Worm (Caenorhabditis elegans) whole organism, young adult: Measurements from ENCODE around the gene E02H4.8.

Experiments used
- B0019.2 ChIP-seq: fragments of 200-800 bp; sonication (Bioruptor generic); conservative IDR thresholded peaks from 2 replicates; pipeline ENCODE4 v1.3.6; 2022; ENCODE audit warnings: missing genetic modification reagents, missing genetic modification characterization, missing compliant biosample characterization
- B0035.1 ChIP-seq: sonication (generic microtip); optimal IDR thresholded peaks from 2 replicates; lab custom pipeline; 2016; ENCODE audit warnings: missing genetic modification characterization, mild to moderate bottlenecking, missing compliant biosample characterization, missing genotype, missing genetic modification reagents
- F37B4.10 ChIP-seq: fragments of 200-800 bp; sonication (Bioruptor generic); IDR thresholded peaks from 2 replicates; pipeline ENCODE4 v1.3.6; 2022; ENCODE audit warnings: missing genetic modification characterization, missing compliant biosample characterization
- F52B5.7 ChIP-seq: sonication (generic microtip); optimal IDR thresholded peaks from 2 replicates; lab custom pipeline; 2016; ENCODE audit warnings: mild to moderate bottlenecking, missing genetic modification characterization, missing compliant biosample characterization
- T07F8.4 ChIP-seq: sonication (generic microtip); optimal IDR thresholded peaks from 2 replicates; lab custom pipeline; 2016; ENCODE audit warnings: mild to moderate bottlenecking, missing genetic modification characterization, moderate library complexity, missing compliant biosample characterization
- Y67H2A.10 ChIP-seq: fragments of 200-800 bp; sonication (Bioruptor generic); conservative IDR thresholded peaks from 2 replicates; pipeline ENCODE4 v1.3.6; 2022; ENCODE audit warnings: missing genetic modification reagents, missing genetic modification characterization, missing compliant biosample characterization
- Y79H2A.3 ChIP-seq: fragments of 200-800 bp; sonication (Bioruptor generic); conservative IDR thresholded peaks from 2 replicates; pipeline ENCODE4 v1.3.6; 2022; ENCODE audit warnings: missing genetic modification reagents, missing genetic modification characterization, missing compliant biosample characterization
- Y95B8A.8 ChIP-seq: fragments of 200-800 bp; sonication (Bioruptor generic); IDR thresholded peaks from 2 replicates; pipeline ENCODE4 v1.3.6; 2022; ENCODE audit warnings: missing genetic modification reagents, missing genetic modification characterization, missing compliant biosample characterization
- ama-1 ChIP-seq, 3 experiments: fragments of 150-350 bp in 1 of 3; sonication (generic microtip) in 2 of 3; optimal IDR thresholded peaks; 2 replicates each; lab custom pipeline; 2014 to 2018; ENCODE audit warnings: missing biosample characterization in 2 of 3, missing genetic modification characterization in 2 of 3, missing genetic modification reagents in 2 of 3
- attf-3 ChIP-seq: fragments of 200-800 bp; sonication (Bioruptor generic); conservative IDR thresholded peaks from 2 replicates; pipeline ENCODE4 v1.3.6; 2022; ENCODE audit warnings: missing genetic modification reagents, missing genetic modification characterization, missing compliant biosample characterization
- bed-1 ChIP-seq: fragments of 200-800 bp; sonication (Bioruptor generic); IDR thresholded peaks from 2 replicates; pipeline ENCODE4 v1.3.6; 2022; ENCODE audit warnings: missing genetic modification reagents, missing genetic modification characterization, missing compliant biosample characterization
- bed-2 ChIP-seq: fragments of 200-800 bp; sonication (Bioruptor generic); IDR thresholded peaks from 2 replicates; pipeline ENCODE4 v1.3.6; 2022; ENCODE audit warnings: missing genetic modification reagents, missing genetic modification characterization, missing compliant biosample characterization
- cebp-1 ChIP-seq, 2 experiments: fragments of 200-800 bp in 1 of 2; sonication (Bioruptor generic) in 1 of 2; sonication (generic microtip) in 1 of 2; IDR thresholded peaks in 1 of 2; optimal IDR thresholded peaks in 1 of 2; 2 replicates each; pipeline versions ENCODE4 v1.3.6 to Lab custom; 2017 to 2022; ENCODE audit warnings: missing compliant biosample characterization in 2 of 2, missing genetic modification characterization in 2 of 2, mild to moderate bottlenecking in 1 of 2, missing genetic modification reagents in 1 of 2, moderate library complexity in 1 of 2
- dox-1 ChIP-seq: fragments of 200-800 bp; sonication (Bioruptor generic); IDR thresholded peaks from 2 replicates; pipeline ENCODE4 v1.3.6; 2022; ENCODE audit warnings: missing genetic modification reagents, missing genetic modification characterization, missing compliant biosample characterization
- dpff-1 ChIP-seq: sonication (generic microtip); optimal IDR thresholded peaks from 2 replicates; lab custom pipeline; 2017; ENCODE audit warnings: mild to moderate bottlenecking, missing genetic modification characterization, missing compliant biosample characterization
- egl-44 ChIP-seq: fragments of 200-800 bp; sonication (Bioruptor generic); IDR thresholded peaks from 2 replicates; pipeline ENCODE4 v1.3.6; 2022; ENCODE audit warnings: missing genetic modification reagents, missing genetic modification characterization, missing compliant biosample characterization
- egrh-3 ChIP-seq: fragments of 200-800 bp; sonication (Bioruptor generic); IDR thresholded peaks from 2 replicates; pipeline ENCODE4 v1.3.6; 2022; ENCODE audit warnings: missing genetic modification reagents, missing genetic modification characterization, missing compliant biosample characterization
- ets-4 ChIP-seq: fragments of 200-800 bp; sonication (Bioruptor generic); optimal IDR thresholded peaks from 2 replicates; lab custom pipeline; 2018; ENCODE audit warnings: mild to moderate bottlenecking, missing genetic modification characterization, missing compliant biosample characterization
- hlh-12 ChIP-seq: sonication (generic microtip); optimal IDR thresholded peaks from 2 replicates; lab custom pipeline; 2016; ENCODE audit warnings: missing genetic modification characterization, missing compliant biosample characterization
- hmg-20 ChIP-seq: fragments of 200-800 bp; sonication (Bioruptor generic); IDR thresholded peaks from 2 replicates; pipeline ENCODE4 v1.3.6; 2022; ENCODE audit warnings: missing genetic modification reagents, missing genetic modification characterization, missing compliant biosample characterization
- hrde-1 ChIP-seq: sonication (generic microtip); optimal IDR thresholded peaks from 2 replicates; lab custom pipeline; 2016; ENCODE audit warnings: missing genetic modification characterization, mild to moderate bottlenecking, missing compliant biosample characterization, moderate library complexity, missing genotype, missing genetic modification reagents, borderline replicate concordance
- lag-1 ChIP-seq: fragments of 200-800 bp; sonication (Bioruptor generic); IDR thresholded peaks from 2 replicates; pipeline ENCODE4 v1.3.6; 2022; ENCODE audit warnings: missing genetic modification reagents, missing genetic modification characterization, missing compliant biosample characterization
- let-526 ChIP-seq: fragments of 200-800 bp; sonication (Bioruptor generic); IDR thresholded peaks from 2 replicates; pipeline ENCODE4 v1.3.6; 2022; ENCODE audit warnings: missing genetic modification reagents, missing genetic modification characterization, missing compliant biosample characterization
- lin-26 ChIP-seq: fragments of 200-800 bp; sonication (Bioruptor generic); IDR thresholded peaks from 2 replicates; pipeline ENCODE4 v1.3.6; 2022; ENCODE audit warnings: missing genetic modification reagents, missing genetic modification characterization, missing compliant biosample characterization
- lir-1 ChIP-seq: fragments of 200-800 bp; sonication (Bioruptor generic); conservative IDR thresholded peaks from 2 replicates; pipeline ENCODE4 v1.3.6; 2022; ENCODE audit warnings: missing genetic modification reagents, missing genetic modification characterization, missing compliant biosample characterization
- lsl-1 ChIP-seq: fragments of 200-800 bp; sonication (Bioruptor generic); optimal IDR thresholded peaks from 2 replicates; lab custom pipeline; 2018; ENCODE audit warnings: mild to moderate bottlenecking, missing genetic modification characterization, moderate library complexity, missing compliant biosample characterization
- madf-6 ChIP-seq: fragments of 200-800 bp; sonication (Bioruptor generic); IDR thresholded peaks from 2 replicates; pipeline ENCODE4 v1.3.6; 2022; ENCODE audit warnings: missing genetic modification reagents, missing genetic modification characterization, missing compliant biosample characterization
- madf-8 ChIP-seq: fragments of 200-800 bp; sonication (Bioruptor generic); conservative IDR thresholded peaks from 2 replicates; pipeline ENCODE4 v1.3.6; 2022; ENCODE audit warnings: missing genetic modification reagents, missing genetic modification characterization, missing compliant biosample characterization
- nfyb-1 ChIP-seq: fragments of 200-800 bp; sonication (Bioruptor generic); IDR thresholded peaks from 2 replicates; pipeline ENCODE4 v1.3.6; 2022; ENCODE audit warnings: missing genetic modification reagents, missing genetic modification characterization, missing compliant biosample characterization
- nhr-120 ChIP-seq: fragments of 200-800 bp; sonication (Bioruptor generic); IDR thresholded peaks from 2 replicates; pipeline ENCODE4 v1.3.6; 2022; ENCODE audit warnings: missing genetic modification characterization, missing compliant biosample characterization
- nhr-179 ChIP-seq: sonication (generic microtip); optimal IDR thresholded peaks from 2 replicates; lab custom pipeline; 2016; ENCODE audit warnings: mild to moderate bottlenecking, missing genetic modification characterization, missing compliant biosample characterization
- nhr-80 ChIP-seq: sonication (generic microtip); optimal IDR thresholded peaks from 2 replicates; lab custom pipeline; 2016; ENCODE audit warnings: missing genetic modification characterization, missing compliant biosample characterization
- nhr-90 ChIP-seq: sonication (generic microtip); optimal IDR thresholded peaks from 2 replicates; lab custom pipeline; 2016; ENCODE audit warnings: missing genotype, mild to moderate bottlenecking, missing genetic modification characterization, missing compliant biosample characterization
- repo-1 ChIP-seq: sonication (generic microtip); optimal IDR thresholded peaks from 2 replicates; lab custom pipeline; 2017; ENCODE audit warnings: mild to moderate bottlenecking, missing genetic modification characterization, missing compliant biosample characterization
- snpc-4 ChIP-seq, 5 experiments: fragments of 150-350 bp in 1 of 5; sonication (generic microtip) in 4 of 5; optimal IDR thresholded peaks; 2 replicates each; lab custom pipeline; 2014 to 2018; ENCODE audit warnings: missing genetic modification characterization in 5 of 5, missing biosample characterization in 3 of 5, antibody characterized with exemption in 2 of 5, mild to moderate bottlenecking in 2 of 5, missing compliant biosample characterization in 2 of 5, missing genotype in 2 of 5, moderate library complexity in 2 of 5, missing genetic modification reagents in 1 of 5
- xnd-1 ChIP-seq: sonication (generic microtip); optimal IDR thresholded peaks from 2 replicates; lab custom pipeline; 2016; ENCODE audit warnings: missing genotype, missing genetic modification reagents, missing genetic modification characterization, missing compliant biosample characterization
- ztf-22 ChIP-seq: fragments of 200-800 bp; sonication (Bioruptor generic); optimal IDR thresholded peaks from 2 replicates; lab custom pipeline; 2018; ENCODE audit warnings: mild to moderate bottlenecking, missing genetic modification characterization, moderate library complexity, missing compliant biosample characterization
- ztf-25 ChIP-seq: fragments of 200-800 bp; sonication (Bioruptor generic); IDR thresholded peaks from 2 replicates; pipeline ENCODE4 v1.3.6; 2022; ENCODE audit warnings: missing genetic modification reagents, missing genetic modification characterization, missing compliant biosample characterization
- ztf-6 ChIP-seq: fragments of 200-800 bp; sonication (Bioruptor generic); IDR thresholded peaks from 2 replicates; pipeline ENCODE4 v1.3.6; 2022; ENCODE audit warnings: missing genetic modification reagents, missing genetic modification characterization, missing compliant biosample characterization

Gene E02H4.8

ce11 chrX:14311583-14311982, 48.2 kb upstream of the E02H4.8 start, which contains the start of gene mgrn-1:
Gene mgrn-1 (minus strand): TSS chrX:14311683.
- TF ChIP-seq lsl-1: no peak

ce11 chrX:14309656-14310055, 46.3 kb upstream of the E02H4.8 start:
- no peak for TF ChIP-seq dpff-1 (tag; lab: Kevin White, UChicago)
- no peak for TF ChIP-seq lir-1
- no peak for TF ChIP-seq lsl-1
- TF ChIP-seq repo-1: no peak
- TF ChIP-seq egrh-3 (GFP tag; lab: Robert Waterston, UW): no peak
- TF ChIP-seq B0019.2: no peak
- TF ChIP-seq hlh-12: no peak
- TF ChIP-seq hrde-1 (tag; lab: Kevin White, UChicago): no peak
- TF ChIP-seq attf-3: no peak
- TF ChIP-seq F37B4.10 (GFP tag; lab: Robert Waterston, UW): no peak
- TF ChIP-seq cebp-1 (GFP tag; IDR thresholded peaks at IDR 0.05; lab: Robert Waterston, UW): no peak
- no peak for TF ChIP-seq cebp-1 (tag; optimal IDR thresholded peaks at IDR 0.05; lab: Kevin White, UChicago)
- TF ChIP-seq dox-1: no peak
- no peak for TF ChIP-seq madf-6 (GFP tag; lab: Robert Waterston, UW)
- TF ChIP-seq egl-44 (GFP tag; lab: Robert Waterston, UW): no peak
- no peak for TF ChIP-seq Y95B8A.8
- TF ChIP-seq Y67H2A.10 (GFP tag; lab: Robert Waterston, UW): no peak
- no peak for TF ChIP-seq bed-1 (GFP tag; lab: Robert Waterston, UW)
- TF ChIP-seq xnd-1: no peak

- no peak for TF ChIP-seq ama-1 (optimal IDR thresholded peaks at IDR 0.05; lab: Kevin White, UChicago)
- no peak for TF ChIP-seq ama-1 (GFP tag; optimal IDR thresholded peaks at IDR 0.05; lab: Kevin White, UChicago)
- no peak for TF ChIP-seq nhr-90 (tag; lab: Kevin White, UChicago)
- TF ChIP-seq lin-26: no peak
- no peak for TF ChIP-seq T07F8.4 (tag; lab: Kevin White, UChicago)
- no peak for TF ChIP-seq F37B4.10 (GFP tag; lab: Robert Waterston, UW)
- TF ChIP-seq ztf-6 (GFP tag; lab: Robert Waterston, UW): no peak
- TF ChIP-seq nhr-179: no peak
- no peak for TF ChIP-seq madf-6 (GFP tag; lab: Robert Waterston, UW)
Measured at ce11 chrX:14307667-14308066, 44.3 kb upstream of the E02H4.8 start, which contains the start of gene gphr-2. Gene gphr-2 (minus strand): TSS chrX:14307767.

- TF ChIP-seq let-526 (GFP tag; lab: Robert Waterston, UW): no peak
- no peak for TF ChIP-seq hlh-12
- no peak for TF ChIP-seq snpc-4 (GFP tag; optimal IDR thresholded peaks at IDR 0.05; lab: Kevin White, UChicago)
- no peak for TF ChIP-seq snpc-4 (tag; optimal IDR thresholded peaks at IDR 0.05; lab: Kevin White, UChicago)
- TF ChIP-seq ets-4 (GFP tag; lab: Kevin White, UChicago): no peak
- no peak for TF ChIP-seq ztf-25 (GFP tag; lab: Robert Waterston, UW)
- no peak for TF ChIP-seq F52B5.7 (tag; lab: Kevin White, UChicago)
- no peak for TF ChIP-seq nhr-80 (tag; lab: Kevin White, UChicago)
- no peak for TF ChIP-seq bed-1 (GFP tag; lab: Robert Waterston, UW)
- TF ChIP-seq lag-1 (GFP tag; lab: Robert Waterston, UW): no peak
- no peak for TF ChIP-seq nfyb-1 (GFP tag; lab: Robert Waterston, UW)
- TF ChIP-seq ztf-22 (GFP tag; lab: Kevin White, UChicago): no peak
- TF ChIP-seq Y79H2A.3 (GFP tag; lab: Robert Waterston, UW): no peak
- no peak for TF ChIP-seq bed-2
- TF ChIP-seq lir-1: no peak
- TF ChIP-seq hmg-20 (GFP tag; lab: Robert Waterston, UW): no peak
- TF ChIP-seq B0035.1 (tag; lab: Kevin White, UChicago): no peak
- TF ChIP-seq madf-8 (GFP tag; lab: Robert Waterston, UW): no peak
- no peak for TF ChIP-seq T07F8.4 (tag; lab: Kevin White, UChicago)
- no peak for TF ChIP-seq nhr-120 (GFP tag; lab: Robert Waterston, UW)
- no peak for TF ChIP-seq egl-44 (GFP tag; lab: Robert Waterston, UW)
Measured at ce11 chrX:14303078-14303477, 39.7 kb upstream of the E02H4.8 start, which contains the start of gene C11H1.5. Gene C11H1.5 (minus strand): TSS chrX:14303178.
